Worm (Caenorhabditis elegans) whole organism, L4/young adult: Measurements from ENCODE around the gene F58B4.3.

Experiments used
- dao-5 ChIP-seq: sonication (generic microtip); optimal IDR thresholded peaks from 2 replicates; lab custom pipeline; 2016; ENCODE audit warnings: missing genotype, missing genetic modification characterization, moderate library complexity, missing compliant biosample characterization
- him-1 ChIP-seq: sonication (generic microtip); optimal IDR thresholded peaks from 2 replicates; lab custom pipeline; 2016; ENCODE audit warnings: missing genotype, missing genetic modification reagents, missing genetic modification characterization, missing compliant biosample characterization

ce11 chrV:10936681-10937080 lies 7.1 kb downstream of the F58B4.3 start, which contains the start of gene F17C11.12:
- TF ChIP-seq him-1 (no peak), dao-5 (tag; lab: Kevin White, UChicago) (no peak)
